Worm (Caenorhabditis elegans): ENCODE measurements around the gene marg-1.

- peak; percentile 27 for TF ChIP-seq aha-1 (tag)
- no peak for TF ChIP-seq lir-3 (tag; optimal IDR thresholded peaks at IDR 0.05)
- no peak for TF ChIP-seq jun-1 (tag; optimal IDR thresholded peaks at IDR 0.05)
- no peak for TF ChIP-seq nhr-76 (tag; optimal IDR thresholded peaks at IDR 0.05)
- TF ChIP-seq snpc-4 (tag; optimal IDR thresholded peaks at IDR 0.05): no peak
- no peak for TF ChIP-seq fos-1 (tag; optimal IDR thresholded peaks at IDR 0.05)
- TF ChIP-seq aly-2 (tag; optimal IDR thresholded peaks at IDR 0.05): no peak
- TF ChIP-seq ztf-11 (tag; optimal IDR thresholded peaks at IDR 0.05): no peak
- TF ChIP-seq tra-1 (GFP tag; IDR thresholded peaks at IDR 0.05): no peak
- TF ChIP-seq hlh-30 (tag; optimal IDR thresholded peaks at IDR 0.05; ENCODE audit: insufficient read depth): no peak
Observed at ce11 chrX:3781040-3781439, at the start of gene marg-1.
